Worm (Caenorhabditis elegans) whole organism, L4 larva: ENCODE measurements around the gene anoh-2.

Experiments
- R02D3.7 ChIP-seq: fragments of 150-350 bp; sonication (generic microtip); optimal IDR thresholded peaks from 3 replicates; lab custom pipeline; 2014; ENCODE audit warnings: missing biosample characterization, missing genetic modification characterization
- aly-2 ChIP-seq: sonication (generic microtip); optimal IDR thresholded peaks from 2 replicates; lab custom pipeline; 2018; ENCODE audit warnings: missing biosample characterization, missing genetic modification characterization
- arid-1 ChIP-seq: fragments of 200-800 bp; sonication (Bioruptor generic); conservative IDR thresholded peaks from 2 replicates; pipeline ENCODE4 v1.3.6; 2022; ENCODE audit warnings: missing genetic modification reagents, missing genetic modification characterization, missing compliant biosample characterization
- ctbp-1 ChIP-seq: fragments of 200-800 bp; sonication (Bioruptor generic); IDR thresholded peaks from 2 replicates; pipeline ENCODE4 v1.3.6; 2022; ENCODE audit warnings: missing genetic modification reagents, missing genetic modification characterization, missing compliant biosample characterization
- fkh-10 ChIP-seq: fragments of 150-350 bp; optimal IDR thresholded peaks from 2 replicates; lab custom pipeline; 2014; ENCODE audit warnings: missing biosample characterization, missing genetic modification reagents, missing genetic modification characterization
- fos-1 ChIP-seq: fragments of 150-350 bp; optimal IDR thresholded peaks from 2 replicates; lab custom pipeline; 2014; ENCODE audit warnings: missing biosample characterization, missing genetic modification characterization
- lin-38 ChIP-seq: fragments of 200-800 bp; sonication (Bioruptor generic); IDR thresholded peaks from 2 replicates; pipeline ENCODE4 v1.3.6; 2022; ENCODE audit warnings: missing genetic modification reagents, missing genetic modification characterization, missing compliant biosample characterization
- nhr-11 ChIP-seq: fragments of 150-350 bp; optimal IDR thresholded peaks from 2 replicates; lab custom pipeline; 2014; ENCODE audit warnings: missing biosample characterization, missing genetic modification characterization
- nhr-237 ChIP-seq: sonication (generic microtip); optimal IDR thresholded peaks from 2 replicates; lab custom pipeline; 2017; ENCODE audit warnings: missing biosample characterization, missing genetic modification characterization
- nhr-77 ChIP-seq: fragments of 150-350 bp; optimal IDR thresholded peaks from 2 replicates; lab custom pipeline; 2014; ENCODE audit warnings: missing biosample characterization, missing genetic modification characterization
- snpc-4 ChIP-seq: fragments of 150-350 bp; optimal IDR thresholded peaks from 2 replicates; lab custom pipeline; 2014; ENCODE audit warnings: missing biosample characterization, missing genetic modification characterization
- unc-62 ChIP-seq, 3 experiments: fragments of 150-350 bp in 1 of 3; sonication (generic microtip); optimal IDR thresholded peaks in 2 of 3; peaks in 1 of 3; 1 replicate in 1 of 3; 2 replicates in 2 of 3; lab custom pipeline; 2014 to 2017; ENCODE audit warnings: missing biosample characterization in 3 of 3, missing genetic modification characterization in 3 of 3, missing genetic modification reagents in 3 of 3, missing genotype in 1 of 3

ce11 chrIV:14616303-14616702, 41.8 kb upstream of the anoh-2 start, which contains the start of gene dmd-6:
- TF ChIP-seq nhr-11 (tag; lab: Kevin White, UChicago), result no peak
- TF ChIP-seq nhr-77, result no peak
- no peak for TF ChIP-seq fos-1 (tag; lab: Kevin White, UChicago)
- no peak for TF ChIP-seq snpc-4 (tag; lab: Kevin White, UChicago)
- no peak for TF ChIP-seq unc-62 (GFP tag; optimal IDR thresholded peaks at IDR 0.05 in 1 of 2; lab: Kevin White, UChicago)
- no peak for TF ChIP-seq unc-62 (tag; optimal IDR thresholded peaks at IDR 0.05; lab: Kevin White, UChicago)
- no peak for TF ChIP-seq lin-38 (GFP tag; lab: Robert Waterston, UW)
- no peak for TF ChIP-seq nhr-237
- TF ChIP-seq ctbp-1, result no peak
- no peak for TF ChIP-seq arid-1 (GFP tag; lab: Robert Waterston, UW)
- TF ChIP-seq fkh-10 (GFP tag; lab: Kevin White, UChicago), result no peak
- no peak for TF ChIP-seq R02D3.7 (tag; lab: Kevin White, UChicago)
- no peak for TF ChIP-seq aly-2 (tag; lab: Kevin White, UChicago)
